Fruit fly (Drosophila melanogaster) whole organism, pupa: ENCODE measurements around the gene CG5986.

ENCODE experiments used
- CG12605 ChIP-seq: fragments of 200-800 bp; sonication (Bioruptor generic); IDR thresholded peaks from 2 replicates; pipeline ENCODE4 v1.3.6; 2022; ENCODE audit warnings: missing biosample characterization, missing genetic modification characterization
- CG13204 ChIP-seq: fragments of 200-800 bp; sonication (Bioruptor generic); optimal IDR thresholded peaks from 2 replicates; lab custom pipeline; 2018; ENCODE audit warnings: missing biosample characterization, mild to moderate bottlenecking, missing genetic modification characterization, moderate library complexity
- CG17806 ChIP-seq: fragments of 200-800 bp; sonication (Bioruptor generic); optimal IDR thresholded peaks from 2 replicates; lab custom pipeline; 2018; ENCODE audit warnings: missing biosample characterization, mild to moderate bottlenecking, missing genetic modification characterization, moderate library complexity
- CG32121 ChIP-seq: fragments of 200-800 bp; sonication (Bioruptor generic); IDR thresholded peaks from 2 replicates; pipeline ENCODE4 v1.3.6; 2022; ENCODE audit warnings: missing biosample characterization, missing genetic modification characterization
- CG34367 ChIP-seq: fragments of 200-800 bp; sonication (Bioruptor generic); optimal IDR thresholded peaks from 2 replicates; lab custom pipeline; 2018; ENCODE audit warnings: missing biosample characterization, mild to moderate bottlenecking, missing genetic modification characterization
- CG4496 ChIP-seq: fragments of 200-800 bp; sonication (Bioruptor generic); IDR thresholded peaks from 3 replicates; pipeline ENCODE4 v1.3.6; 2022; ENCODE audit warnings: missing biosample characterization, missing genetic modification characterization
- CG8159 ChIP-seq: fragments of 200-800 bp; sonication (Bioruptor generic); optimal IDR thresholded peaks from 3 replicates; lab custom pipeline; 2018; ENCODE audit warnings: missing biosample characterization, mild to moderate bottlenecking, missing genetic modification characterization, moderate library complexity
- EcR ChIP-seq: fragments of 200-800 bp; sonication (Bioruptor generic); optimal IDR thresholded peaks from 3 replicates; lab custom pipeline; 2019; ENCODE audit warnings: missing biosample characterization, missing genetic modification characterization, mild to moderate bottlenecking, moderate library complexity, missing genetic modification reagents
- Ets98B ChIP-seq: fragments of 200-800 bp; sonication (Bioruptor generic); IDR thresholded peaks from 2 replicates; pipeline ENCODE4 v1.3.6; 2022; ENCODE audit warnings: missing biosample characterization, missing genetic modification characterization
- Pif1A ChIP-seq: fragments of 200-800 bp; sonication (Bioruptor generic); optimal IDR thresholded peaks from 3 replicates; lab custom pipeline; 2016; ENCODE audit warnings: missing biosample characterization, missing genetic modification characterization
- Pif1B ChIP-seq: fragments of 200-800 bp; sonication (Bioruptor generic); optimal IDR thresholded peaks from 3 replicates; lab custom pipeline; 2016; ENCODE audit warnings: missing biosample characterization, missing genetic modification characterization
- Snoo ChIP-seq: fragments of 200-800 bp; sonication (Bioruptor generic); optimal IDR thresholded peaks from 3 replicates; lab custom pipeline; 2017; ENCODE audit warnings: missing biosample characterization, mild to moderate bottlenecking, missing genetic modification characterization, inconsistent platforms

- TF ChIP-seq CG34367, result no peak
- TF ChIP-seq CG8159 (tag; lab: Kevin White, UChicago), result no peak
- no peak for TF ChIP-seq CG32121 (GFP tag; lab: Robert Waterston, UW)
- no peak for TF ChIP-seq EcR (GFP tag; lab: Kevin White, UChicago)
- no peak for TF ChIP-seq CG13204 (GFP tag; lab: Kevin White, UChicago)
- TF ChIP-seq CG12605 (GFP tag; lab: Robert Waterston, UW), result no peak
- TF ChIP-seq CG17806 (tag; lab: Kevin White, UChicago), result no peak
- TF ChIP-seq Pif1B (GFP tag; lab: Kevin White, UChicago), result no peak
- TF ChIP-seq Ets98B (GFP tag; lab: Robert Waterston, UW), result no peak
- no peak for TF ChIP-seq Pif1A
- TF ChIP-seq CG4496, result no peak
- no peak for TF ChIP-seq Snoo (tag; lab: Kevin White, UChicago)
Measured at dm6 chr3R:24065718-24066117, 18.1 kb downstream of the CG5986 start.
